Fruit fly (Drosophila melanogaster) Kc167 (cell line): ENCODE measurements around the gene CG13465.

Experiments
- h ChIP-seq: fragments of >200 bp; optimal IDR thresholded peaks from 3 replicates; lab custom pipeline; 2018; ENCODE audit warnings: missing external identifiers
- insv ChIP-seq: fragments of >200 bp; optimal IDR thresholded peaks from 3 replicates; lab custom pipeline; 2018; ENCODE audit warnings: missing external identifiers
- ttk ChIP-seq: sonication (Bioruptor generic); optimal IDR thresholded peaks from 2 replicates; lab custom pipeline; 2017; ENCODE audit warnings: missing external identifiers

DNA sequence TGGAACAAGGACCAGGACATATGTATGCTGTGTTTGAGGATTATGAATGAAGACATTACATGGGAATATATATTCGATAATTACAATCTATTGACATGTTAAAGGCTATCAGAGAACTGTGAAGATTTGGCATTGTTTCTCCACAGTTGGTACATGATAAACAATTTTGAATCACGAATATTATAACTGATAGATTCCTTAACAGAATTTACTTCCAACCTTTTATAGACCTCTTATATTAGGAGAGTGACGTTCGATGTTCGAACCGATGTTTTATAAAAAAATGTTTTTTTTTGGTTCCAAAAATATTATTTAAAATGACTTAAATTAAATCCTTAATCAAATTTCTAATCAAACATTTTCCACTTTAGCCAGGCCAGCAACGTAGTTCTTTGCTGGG, 40.6 kb downstream of the CG13465 start, which contains the start of gene DCX-EMAP:
- TF ChIP-seq insv (lab: Kevin White, UChicago), result no peak
- TF ChIP-seq h (lab: Kevin White, UChicago), result no peak
- TF ChIP-seq ttk (lab: Kevin White, UChicago), result no peak
